Fruit fly (Drosophila melanogaster) whole organism: ENCODE results near the gene Gld2.

Source experiments
- CG8478 ChIP-seq: fragments of >200 bp; optimal IDR thresholded peaks from 2 replicates; lab custom pipeline; 2018; ENCODE audit warnings: inconsistent platforms
- Dll ChIP-seq: fragments of >200 bp; optimal IDR thresholded peaks from 2 replicates; lab custom pipeline; 2017
- EcR ChIP-seq, 2 experiments: fragments of >200 bp; optimal IDR thresholded peaks; 2 replicates each; lab custom pipeline; 2017; ENCODE audit warnings: missing biosample characterization in 2 of 2, missing genetic modification characterization in 2 of 2, missing genetic modification reagents in 2 of 2
- pan ChIP-seq: fragments of >200 bp; optimal IDR thresholded peaks from 2 replicates; lab custom pipeline; 2017
- psq ChIP-seq: fragments of >200 bp; optimal IDR thresholded peaks from 2 replicates; lab custom pipeline; 2017
- usp ChIP-seq: fragments of >200 bp; optimal IDR thresholded peaks from 2 replicates; lab custom pipeline; 2017; ENCODE audit warnings: missing biosample characterization, missing genetic modification characterization, mixed read lengths

Gld2 gene

dm6 chr3R:22194763-22195410 lies 16.7 kb upstream of the Gld2 start:
- no peak for TF ChIP-seq Dll (lab: Kevin White, UChicago)
- no peak for TF ChIP-seq CG8478 (lab: Kevin White, UChicago)
- no peak for TF ChIP-seq usp (GFP tag; lab: Kevin White, UChicago)
- TF ChIP-seq psq (lab: Kevin White, UChicago) = no peak
- no peak for TF ChIP-seq pan
- TF ChIP-seq EcR (GFP tag; optimal IDR thresholded peaks at IDR 0.05; lab: Kevin White, UChicago) = no peak

- TF ChIP-seq psq (lab: Kevin White, UChicago) = no peak
- TF ChIP-seq EcR (GFP tag; optimal IDR thresholded peaks at IDR 0.05; lab: Kevin White, UChicago) = no peak
- TF ChIP-seq pan = peak; percentile 90
Observed at dm6 chr3R:22195411-22196155, 16.0 kb upstream of the Gld2 start.

- TF ChIP-seq psq (lab: Kevin White, UChicago) (no peak), pan (no peak), Dll (lab: Kevin White, UChicago) (no peak), usp (GFP tag; lab: Kevin White, UChicago) (no peak), CG8478 (lab: Kevin White, UChicago) (no peak), EcR (GFP tag; optimal IDR thresholded peaks at IDR 0.05; lab: Kevin White, UChicago) (no peak)
Observed at dm6 chr3R:22196553-22197147, 15.0 kb upstream of the Gld2 start.

- TF ChIP-seq pan (no peak), psq (lab: Kevin White, UChicago) (no peak), Dll (lab: Kevin White, UChicago) (no peak), usp (GFP tag; lab: Kevin White, UChicago) (no peak), EcR (GFP tag; optimal IDR thresholded peaks at IDR 0.05; lab: Kevin White, UChicago) (no peak), CG8478 (lab: Kevin White, UChicago) (no peak)
Observed at dm6 chr3R:22197667-22198316, 13.8 kb upstream of the Gld2 start.

dm6 chr3R:22198928-22199327 lies 12.7 kb upstream of the Gld2 start:
- TF ChIP-seq psq (lab: Kevin White, UChicago) = no peak
- TF ChIP-seq pan = no peak
- no peak for TF ChIP-seq EcR (GFP tag; optimal IDR thresholded peaks at IDR 0.05; lab: Kevin White, UChicago)
- TF ChIP-seq usp (GFP tag; lab: Kevin White, UChicago) = no peak
- TF ChIP-seq CG8478 (lab: Kevin White, UChicago) = no peak
- TF ChIP-seq Dll (lab: Kevin White, UChicago) = no peak

dm6 chr3R:22199391-22199940 lies 12.2 kb upstream of the Gld2 start:
- no peak for TF ChIP-seq usp (GFP tag; lab: Kevin White, UChicago)
- TF ChIP-seq EcR (GFP tag; optimal IDR thresholded peaks at IDR 0.05; lab: Kevin White, UChicago) = no peak
- TF ChIP-seq psq (lab: Kevin White, UChicago) = no peak
- no peak for TF ChIP-seq Dll (lab: Kevin White, UChicago)
- no peak for TF ChIP-seq pan
- TF ChIP-seq CG8478 (lab: Kevin White, UChicago) = no peak

- TF ChIP-seq psq (lab: Kevin White, UChicago) (no peak), usp (GFP tag; lab: Kevin White, UChicago) (no peak), CG8478 (lab: Kevin White, UChicago) (no peak), pan (no peak), Dll (lab: Kevin White, UChicago) (no peak), EcR (GFP tag; optimal IDR thresholded peaks at IDR 0.05; lab: Kevin White, UChicago) (no peak)
Observed at dm6 chr3R:22202457-22202856, 9.2 kb upstream of the Gld2 start.

- TF ChIP-seq usp (GFP tag; lab: Kevin White, UChicago) (no peak), pan (no peak), EcR (GFP tag; optimal IDR thresholded peaks at IDR 0.05; lab: Kevin White, UChicago) (no peak), Dll (lab: Kevin White, UChicago) (no peak), CG8478 (lab: Kevin White, UChicago) (no peak), psq (lab: Kevin White, UChicago) (no peak)
Observed at dm6 chr3R:22205523-22205922, 6.1 kb upstream of the Gld2 start.

- no peak for TF ChIP-seq CG8478 (lab: Kevin White, UChicago)
- no peak for TF ChIP-seq EcR (GFP tag; optimal IDR thresholded peaks at IDR 0.05; lab: Kevin White, UChicago)
- no peak for TF ChIP-seq usp (GFP tag; lab: Kevin White, UChicago)
- TF ChIP-seq psq (lab: Kevin White, UChicago) = no peak
- no peak for TF ChIP-seq pan
- TF ChIP-seq Dll (lab: Kevin White, UChicago) = no peak
Observed at dm6 chr3R:22220814-22221213, 9.2 kb downstream of the Gld2 start.

- TF ChIP-seq EcR (GFP tag; optimal IDR thresholded peaks at IDR 0.05; lab: Kevin White, UChicago) = no peak
Observed at dm6 chr3R:22223377-22223776, 11.8 kb downstream of the Gld2 start.

- TF ChIP-seq Dll (lab: Kevin White, UChicago) (no peak), EcR (GFP tag; optimal IDR thresholded peaks at IDR 0.05; lab: Kevin White, UChicago) (no peak), CG8478 (lab: Kevin White, UChicago) (no peak), usp (GFP tag; lab: Kevin White, UChicago) (no peak), pan (no peak), psq (lab: Kevin White, UChicago) (no peak)
Observed at dm6 chr3R:22236761-22237160, 25.1 kb downstream of the Gld2 start.
